Worm (Caenorhabditis elegans): ENCODE data around the gene T19H5.7.

ce11 chrII:9490589-9490988 lies 10.7 kb upstream of the T19H5.7 start:
- TF ChIP-seq ztf-3 (GFP tag; optimal IDR thresholded peaks at IDR 0.05) = no peak
- no peak for TF ChIP-seq attf-3 (GFP tag; conservative IDR thresholded peaks at IDR 0.05)
- no peak for TF ChIP-seq mes-4 (tag; optimal IDR thresholded peaks at IDR 0.05)
- no peak for TF ChIP-seq sdz-38 (tag; optimal IDR thresholded peaks at IDR 0.05)
- no peak for TF ChIP-seq snpc-4 (GFP tag; optimal IDR thresholded peaks at IDR 0.05)
- TF ChIP-seq snpc-4 (tag; optimal IDR thresholded peaks at IDR 0.05) = no peak
- TF ChIP-seq unc-130 (GFP tag; optimal IDR thresholded peaks at IDR 0.05) = no peak
- no peak for TF ChIP-seq nfya-1 (tag; optimal IDR thresholded peaks at IDR 0.05; ENCODE audit: borderline replicate concordance, insufficient read depth)
- no peak for TF ChIP-seq attf-6 (GFP tag; IDR thresholded peaks at IDR 0.05)
